Worm (Caenorhabditis elegans): Measurements from ENCODE around the gene dct-16.

ce11 chrV:20489102-20489501 lies 9.8 kb downstream of the dct-16 start, which contains the start of gene srbc-78:
- TF ChIP-seq flt-1 (GFP tag; IDR thresholded peaks at IDR 0.05) (no peak), ref-1 (GFP tag; conservative IDR thresholded peaks at IDR 0.05) (no peak), cog-1 (tag; optimal IDR thresholded peaks at IDR 0.05) (no peak), tab-1 (GFP tag; IDR thresholded peaks at IDR 0.05) (no peak), med-1 (GFP tag; optimal IDR thresholded peaks at IDR 0.05; ENCODE audit: insufficient read depth) (no peak), klf-2 (GFP tag; conservative IDR thresholded peaks at IDR 0.05) (no peak), ztf-29 (GFP tag; IDR thresholded peaks at IDR 0.05) (no peak), ztf-23 (GFP tag; IDR thresholded peaks at IDR 0.05) (no peak)
